Fruit fly (Drosophila melanogaster) whole organism, embryonic: ENCODE measurements around the gene Coq7.

Source experiments
- CG10979 ChIP-seq: fragments of 200-800 bp; sonication (Bioruptor generic); optimal IDR thresholded peaks from 2 replicates; lab custom pipeline; 2018; ENCODE audit warnings: missing biosample characterization, mild to moderate bottlenecking, missing genetic modification characterization, moderate library complexity
- CG11247 ChIP-seq: fragments of 200-800 bp; sonication (Bioruptor generic); IDR thresholded peaks from 2 replicates; pipeline ENCODE4 v1.3.6; 2022; ENCODE audit warnings: missing biosample characterization, missing genetic modification characterization
- CG12071 ChIP-seq: fragments of 200-800 bp; sonication (Bioruptor generic); optimal IDR thresholded peaks from 3 replicates; lab custom pipeline; 2018; ENCODE audit warnings: missing biosample characterization, mild to moderate bottlenecking, missing genetic modification characterization
- CG12659 ChIP-seq: fragments of 200-800 bp; sonication (Bioruptor generic); optimal IDR thresholded peaks from 3 replicates; lab custom pipeline; 2017; ENCODE audit warnings: mild to moderate bottlenecking, missing biosample characterization, missing genetic modification reagents, missing genetic modification characterization
- CG14965 ChIP-seq: fragments of 200-800 bp; sonication (Bioruptor generic); optimal IDR thresholded peaks from 2 replicates; lab custom pipeline; 2016; ENCODE audit warnings: missing biosample characterization, missing genetic modification characterization, borderline replicate concordance
- CG30020 ChIP-seq: fragments of 200-800 bp; optimal IDR thresholded peaks from 2 replicates; lab custom pipeline; 2019; ENCODE audit warnings: missing biosample characterization, mild to moderate bottlenecking, missing genetic modification characterization, moderate library complexity
- CG33557 ChIP-seq: fragments of 200-800 bp; sonication (Bioruptor generic); optimal IDR thresholded peaks from 2 replicates; lab custom pipeline; 2019; ENCODE audit warnings: missing biosample characterization, mild to moderate bottlenecking, missing genetic modification characterization, moderate library complexity
- CG34422 ChIP-seq: fragments of 200-800 bp; sonication (Bioruptor generic); IDR thresholded peaks from 3 replicates; pipeline ENCODE4 v1.3.6; 2022; ENCODE audit warnings: missing biosample characterization, missing genetic modification characterization
- CG3847 ChIP-seq: fragments of 200-800 bp; sonication (Bioruptor generic); IDR thresholded peaks from 2 replicates; pipeline ENCODE4 v1.3.6; 2022; ENCODE audit warnings: missing biosample characterization, missing genetic modification characterization
- CG4360 ChIP-seq: fragments of 200-800 bp; sonication (Bioruptor generic); IDR thresholded peaks from 2 replicates; pipeline ENCODE4 v1.3.6; 2022; ENCODE audit warnings: missing biosample characterization, missing genetic modification characterization
- CG4424 ChIP-seq: fragments of 200-800 bp; sonication (Bioruptor generic); optimal IDR thresholded peaks from 3 replicates; lab custom pipeline; 2016; ENCODE audit warnings: missing biosample characterization, missing genetic modification characterization
- CG4854 ChIP-seq: fragments of 200-800 bp; sonication (Bioruptor generic); optimal IDR thresholded peaks from 2 replicates; lab custom pipeline; 2016; ENCODE audit warnings: missing biosample characterization, missing genetic modification characterization, inconsistent platforms
- CG6683 ChIP-seq: fragments of 200-800 bp; sonication (Bioruptor generic); optimal IDR thresholded peaks from 2 replicates; lab custom pipeline; 2017; ENCODE audit warnings: missing biosample characterization, mild to moderate bottlenecking, missing genetic modification characterization, missing genetic modification reagents
- CG7271 ChIP-seq: fragments of 200-800 bp; sonication (Bioruptor generic); optimal IDR thresholded peaks from 2 replicates; lab custom pipeline; 2018; ENCODE audit warnings: missing biosample characterization, mild to moderate bottlenecking, missing genetic modification characterization, moderate library complexity
- CG7786 ChIP-seq: fragments of 200-800 bp; sonication (Bioruptor generic); optimal IDR thresholded peaks from 2 replicates; lab custom pipeline; 2016; ENCODE audit warnings: missing biosample characterization, missing genetic modification characterization
- CG8944 ChIP-seq: fragments of 200-800 bp; sonication (Bioruptor generic); optimal IDR thresholded peaks from 3 replicates; lab custom pipeline; 2016; ENCODE audit warnings: missing biosample characterization, missing genetic modification characterization
- D ChIP-seq, 2 experiments: fragments of 200-800 bp in 1 of 2; fragments of >200 bp in 1 of 2; sonication (Bioruptor generic) in 1 of 2; optimal IDR thresholded peaks; 2 replicates in 1 of 2; 3 replicates in 1 of 2; lab custom pipeline; 2017; ENCODE audit warnings: mild to moderate bottlenecking in 1 of 2, missing biosample characterization in 1 of 2, missing genetic modification characterization in 1 of 2, missing genetic modification reagents in 1 of 2
- Dbx ChIP-seq: fragments of 200-800 bp; sonication (Bioruptor generic); IDR thresholded peaks from 3 replicates; pipeline ENCODE4 v1.3.6; 2022; ENCODE audit warnings: missing biosample characterization, missing genetic modification characterization
- Dfd ChIP-seq, 2 experiments: fragments of >200 bp; optimal IDR thresholded peaks; 2 replicates each; lab custom pipeline; 2017; ENCODE audit warnings: missing biosample characterization in 2 of 2, missing genetic modification characterization in 2 of 2
- Dll ChIP-seq: fragments of 200-800 bp; sonication (Bioruptor generic); IDR thresholded peaks from 4 replicates; pipeline ENCODE4 v1.3.6; 2022; ENCODE audit warnings: missing biosample characterization, missing genetic modification characterization; ENCODE audit not compliant: partially characterized antibody
- Dp ChIP-seq: fragments of 200-800 bp; sonication (Bioruptor generic); optimal IDR thresholded peaks from 2 replicates; lab custom pipeline; 2018; ENCODE audit warnings: missing biosample characterization, mild to moderate bottlenecking, missing genetic modification characterization, moderate library complexity
- Drgx ChIP-seq: fragments of 200-800 bp; sonication (Bioruptor generic); IDR thresholded peaks from 2 replicates; pipeline ENCODE4 v1.3.6; 2022; ENCODE audit warnings: missing biosample characterization, missing genetic modification characterization
- Eip74EF ChIP-seq, 2 experiments: fragments of 200-800 bp in 1 of 2; fragments of >200 bp in 1 of 2; sonication (Bioruptor generic) in 1 of 2; optimal IDR thresholded peaks; 2 replicates each; lab custom pipeline; 2017 to 2019; ENCODE audit warnings: missing biosample characterization in 2 of 2, missing genetic modification characterization in 2 of 2, mild to moderate bottlenecking in 1 of 2, moderate library complexity in 1 of 2
- Fer1 ChIP-seq: fragments of 200-800 bp; sonication (Bioruptor generic); optimal IDR thresholded peaks from 2 replicates; lab custom pipeline; 2017; ENCODE audit warnings: missing biosample characterization, mild to moderate bottlenecking, missing genetic modification characterization
- HLH54F ChIP-seq: fragments of 200-800 bp; sonication (Bioruptor generic); optimal IDR thresholded peaks from 3 replicates; lab custom pipeline; 2016; ENCODE audit warnings: missing biosample characterization, missing genetic modification characterization
- HmgD ChIP-seq: fragments of 200-800 bp; sonication (Bioruptor generic); optimal IDR thresholded peaks from 3 replicates; lab custom pipeline; 2016; ENCODE audit warnings: missing biosample characterization, missing genetic modification characterization
- Med ChIP-seq: fragments of 200-800 bp; sonication (Bioruptor generic); peaks from one replicate; lab custom pipeline; 2016; ENCODE audit warnings: missing biosample characterization, missing genetic modification characterization, mild to moderate bottlenecking, inconsistent platforms, moderate library complexity
- Oli ChIP-seq: fragments of 200-800 bp; sonication (Bioruptor generic); optimal IDR thresholded peaks from 2 replicates; lab custom pipeline; 2018; ENCODE audit warnings: missing biosample characterization, mild to moderate bottlenecking, missing genetic modification characterization, moderate library complexity
- Trl ChIP-seq, 3 experiments: fragments of >200 bp in 2 of 3; fragments of 200-800 bp in 1 of 3; sonication (Bioruptor generic) in 1 of 3; optimal IDR thresholded peaks; 2 replicates in 1 of 3; 3 replicates in 2 of 3; lab custom pipeline; 2016 to 2017; ENCODE audit warnings: missing biosample characterization in 1 of 3, missing genetic modification characterization in 1 of 3
- Vsx1 ChIP-seq: fragments of 200-800 bp; sonication (Bioruptor generic); optimal IDR thresholded peaks from 2 replicates; lab custom pipeline; 2017; ENCODE audit warnings: missing biosample characterization, mild to moderate bottlenecking, missing genetic modification characterization, missing genetic modification reagents
- al ChIP-seq: fragments of 200-800 bp; sonication (Bioruptor generic); IDR thresholded peaks from 2 replicates; pipeline ENCODE4 v1.3.6; 2022; ENCODE audit warnings: missing biosample characterization, missing genetic modification characterization
- aop ChIP-seq: fragments of 200-800 bp; sonication (Bioruptor generic); IDR thresholded peaks from 2 replicates; pipeline ENCODE4 v1.3.6; 2022; ENCODE audit warnings: missing biosample characterization, missing genetic modification characterization
- ase ChIP-seq: fragments of 200-800 bp; sonication (Bioruptor generic); IDR thresholded peaks from 3 replicates; pipeline ENCODE4 v1.3.6; 2022; ENCODE audit warnings: missing biosample characterization, missing genetic modification characterization
- az2 ChIP-seq: fragments of 200-800 bp; sonication (Bioruptor generic); optimal IDR thresholded peaks from 3 replicates; lab custom pipeline; 2016; ENCODE audit warnings: missing biosample characterization, missing genetic modification characterization
- br ChIP-seq: fragments of >200 bp; optimal IDR thresholded peaks from 2 replicates; lab custom pipeline; 2017
- cg ChIP-seq: fragments of 200-800 bp; sonication (Bioruptor generic); optimal IDR thresholded peaks from 3 replicates; lab custom pipeline; 2019; ENCODE audit warnings: missing biosample characterization, mild to moderate bottlenecking, missing genetic modification characterization, moderate library complexity
- crc ChIP-seq: fragments of 200-800 bp; sonication (Bioruptor generic); optimal IDR thresholded peaks from 2 replicates; lab custom pipeline; 2016; ENCODE audit warnings: missing biosample characterization, missing genetic modification characterization
- croc ChIP-seq: fragments of 200-800 bp; sonication (Bioruptor generic); conservative IDR thresholded peaks from 3 replicates; pipeline ENCODE4 v1.3.6; 2022; ENCODE audit warnings: missing biosample characterization, missing genetic modification characterization
- grau ChIP-seq: fragments of 200-800 bp; optimal IDR thresholded peaks from 3 replicates; lab custom pipeline; 2019; ENCODE audit warnings: missing biosample characterization, mild to moderate bottlenecking, missing genetic modification characterization, moderate library complexity
- hth ChIP-seq: fragments of >200 bp; optimal IDR thresholded peaks from 2 replicates; lab custom pipeline; 2017; ENCODE audit warnings: inconsistent platforms
- ind ChIP-seq: fragments of 200-800 bp; sonication (Bioruptor generic); optimal IDR thresholded peaks from 3 replicates; lab custom pipeline; 2016; ENCODE audit warnings: missing biosample characterization, missing genetic modification characterization
- kah ChIP-seq: fragments of 200-800 bp; sonication (Bioruptor generic); optimal IDR thresholded peaks from 2 replicates; lab custom pipeline; 2018; ENCODE audit warnings: missing biosample characterization, mild to moderate bottlenecking, missing genetic modification characterization
- nerfin-2 ChIP-seq: fragments of 200-800 bp; sonication (Bioruptor generic); IDR thresholded peaks from 2 replicates; pipeline ENCODE4 v1.3.6; 2022; ENCODE audit warnings: missing biosample characterization, missing genetic modification characterization; ENCODE audit not compliant: partially characterized antibody
- peb ChIP-seq: fragments of 200-800 bp; sonication (Bioruptor generic); IDR thresholded peaks from 2 replicates; pipeline ENCODE4 v1.3.6; 2022; ENCODE audit warnings: missing biosample characterization, missing genetic modification characterization
- pros ChIP-seq: fragments of 200-800 bp; sonication (Bioruptor generic); optimal IDR thresholded peaks from 3 replicates; lab custom pipeline; 2019; ENCODE audit warnings: missing biosample characterization, mild to moderate bottlenecking, missing genetic modification characterization, moderate library complexity
- seq ChIP-seq: fragments of 200-800 bp; sonication (Bioruptor generic); IDR thresholded peaks from 2 replicates; pipeline ENCODE4 v1.3.6; 2022; ENCODE audit warnings: missing biosample characterization, missing genetic modification characterization
- sim ChIP-seq: fragments of 200-800 bp; sonication (Bioruptor generic); IDR thresholded peaks from 2 replicates; pipeline ENCODE4 v1.3.6; 2022; ENCODE audit warnings: missing biosample characterization, missing genetic modification characterization
- trem ChIP-seq: fragments of 200-800 bp; optimal IDR thresholded peaks from 3 replicates; lab custom pipeline; 2019; ENCODE audit warnings: missing biosample characterization, mild to moderate bottlenecking, missing genetic modification characterization, moderate library complexity
- tup ChIP-seq: fragments of 200-800 bp; sonication (Bioruptor generic); optimal IDR thresholded peaks from 2 replicates; lab custom pipeline; 2016; ENCODE audit warnings: missing biosample characterization, mild to moderate bottlenecking, missing genetic modification characterization, moderate library complexity
- wek ChIP-seq: fragments of 200-800 bp; sonication (Bioruptor generic); optimal IDR thresholded peaks from 3 replicates; lab custom pipeline; 2018; ENCODE audit warnings: missing biosample characterization, mild to moderate bottlenecking, missing genetic modification characterization, moderate library complexity

Gene Coq7

dm6 chrX:6803312-6803794 lies 32.3 kb downstream of the Coq7 start, which contains the start of the genes C3G and pod1 (continued):
- TF ChIP-seq Dp (GFP tag; lab: Kevin White, UChicago) (peak; percentile 73), CG7271 (tag; lab: Kevin White, UChicago) (no peak), croc (GFP tag; lab: Robert Waterston, UW) (no peak), CG4854 (GFP tag; lab: Kevin White, UChicago) (peak; percentile 27), pros (GFP tag; lab: Kevin White, UChicago) (no peak), HmgD (peak; percentile 84), sim (GFP tag; lab: Robert Waterston, UW) (no peak), trem (tag; lab: Kevin White, UChicago) (peak; percentile 70), CG12071 (GFP tag; lab: Kevin White, UChicago) (no peak), kah (GFP tag; lab: Kevin White, UChicago) (no peak), al (GFP tag; lab: Robert Waterston, UW) (0 out of 2 replicates have a peak, but pooled peaks have one; percentile 14), CG4424 (GFP tag; lab: Kevin White, UChicago) (peak; percentile 30), CG7786 (GFP tag; lab: Kevin White, UChicago) (peak; percentile 39), wek (no peak), az2 (GFP tag; lab: Kevin White, UChicago) (no peak), ind (GFP tag; lab: Kevin White, UChicago) (peak; percentile 17), Med (peak; percentile 90), br (no peak), Eip74EF (GFP tag; optimal IDR thresholded peaks at IDR 0.05; lab: Kevin White, UChicago) (peak in 1 of 2 experiments; percentile 18), seq (GFP tag; lab: Robert Waterston, UW) (no peak), Trl (optimal IDR thresholded peaks at IDR 0.05; lab: Kevin White, UChicago) (peak in 1 of 2 experiments; percentile 20), Trl (GFP tag; optimal IDR thresholded peaks at IDR 0.05; lab: Kevin White, UChicago) (peak; percentile 42), D (optimal IDR thresholded peaks at IDR 0.05; lab: Kevin White, UChicago) (no peak), D (GFP tag; optimal IDR thresholded peaks at IDR 0.05; lab: Kevin White, UChicago) (no peak), Dfd (GFP tag; optimal IDR thresholded peaks at IDR 0.05; lab: Kevin White, UChicago) (no peak), Oli (tag; lab: Kevin White, UChicago) (no peak), CG30020 (peak; percentile 29), Vsx1 (peak; percentile 16), tup (GFP tag; lab: Kevin White, UChicago) (no peak), ase (GFP tag; lab: Robert Waterston, UW) (no peak), CG4360 (GFP tag; lab: Robert Waterston, UW) (peak; percentile 57), CG10979 (tag; lab: Kevin White, UChicago) (no peak), CG6683 (GFP tag; lab: Kevin White, UChicago) (no peak), aop (no peak), CG8944 (peak; percentile 11), CG3847 (peak; percentile 60), Fer1 (peak; percentile 15), hth (lab: Kevin White, UChicago) (no peak), CG33557 (GFP tag; lab: Kevin White, UChicago) (no peak), HLH54F (GFP tag; lab: Kevin White, UChicago) (no peak), CG12659 (peak; percentile 81), cg (peak; percentile 93), grau (peak; percentile 40), Dbx (peak; percentile 77), Drgx (GFP tag; lab: Robert Waterston, UW) (no peak), CG34422 (GFP tag; lab: Robert Waterston, UW) (no peak), CG11247 (0 out of 2 replicates have a peak, but pooled peaks have one; percentile 8), Dll (GFP tag; lab: Robert Waterston, UW) (peak; percentile 94), CG14965 (GFP tag; lab: Kevin White, UChicago) (no peak), crc (GFP tag; lab: Kevin White, UChicago) (no peak), nerfin-2 (peak; percentile 96), peb (no peak)
